Worm (Caenorhabditis elegans) whole organism, mixed stage, embryonic: ENCODE data around the gene ZC262.13.

ENCODE experiments used
- M03D4.4 ChIP-seq: sonication (generic microtip); optimal IDR thresholded peaks from 2 replicates; lab custom pipeline; 2017; ENCODE audit warnings: mild to moderate bottlenecking, missing genetic modification characterization, missing compliant biosample characterization
- bed-3 ChIP-seq: fragments of 200-800 bp; sonication (Bioruptor generic); optimal IDR thresholded peaks from 3 replicates; lab custom pipeline; 2018; ENCODE audit warnings: mild to moderate bottlenecking, missing genetic modification characterization, moderate library complexity, missing compliant biosample characterization
- blmp-1 ChIP-seq: fragments of 150-350 bp; optimal IDR thresholded peaks from 2 replicates; lab custom pipeline; 2014; ENCODE audit warnings: missing biosample characterization, missing genetic modification characterization
- ceh-39 ChIP-seq: fragments of 150-350 bp; optimal IDR thresholded peaks from 2 replicates; lab custom pipeline; 2014; ENCODE audit warnings: missing biosample characterization, missing genetic modification characterization
- ceh-43 ChIP-seq: fragments of 200-800 bp; sonication (Bioruptor generic); optimal IDR thresholded peaks from 2 replicates; lab custom pipeline; 2018; ENCODE audit warnings: mild to moderate bottlenecking, missing genetic modification characterization, moderate library complexity, missing compliant biosample characterization
- ces-1 ChIP-seq: fragments of 150-350 bp; optimal IDR thresholded peaks from 2 replicates; lab custom pipeline; 2014; ENCODE audit warnings: missing biosample characterization, missing genetic modification reagents, missing genetic modification characterization
- cnd-1 ChIP-seq: fragments of 200-800 bp; sonication (Bioruptor generic); optimal IDR thresholded peaks from 2 replicates; lab custom pipeline; 2018; ENCODE audit warnings: mild to moderate bottlenecking, missing genetic modification characterization, missing compliant biosample characterization
- drap-1 ChIP-seq: fragments of 200-800 bp; sonication (Bioruptor generic); optimal IDR thresholded peaks from 3 replicates; lab custom pipeline; 2018; ENCODE audit warnings: mild to moderate bottlenecking, missing genetic modification characterization, missing compliant biosample characterization
- elt-1 ChIP-seq: sonication (generic microtip); optimal IDR thresholded peaks from 2 replicates; lab custom pipeline; 2017; ENCODE audit warnings: missing genetic modification characterization, mild to moderate bottlenecking, missing compliant biosample characterization, antibody characterized with exemption, moderate library complexity, borderline replicate concordance; ENCODE audit not compliant: insufficient read depth
- elt-3 ChIP-seq: fragments of 150-350 bp; optimal IDR thresholded peaks from 2 replicates; lab custom pipeline; 2014; ENCODE audit warnings: missing biosample characterization, missing genetic modification characterization
- ham-2 ChIP-seq: fragments of 200-800 bp; sonication (Bioruptor generic); optimal IDR thresholded peaks from 2 replicates; lab custom pipeline; 2018; ENCODE audit warnings: mild to moderate bottlenecking, missing genetic modification characterization, missing compliant biosample characterization
- hlh-1 ChIP-seq: fragments of 150-350 bp; optimal IDR thresholded peaks from 2 replicates; lab custom pipeline; 2014; ENCODE audit warnings: missing biosample characterization, missing genetic modification reagents, missing genetic modification characterization
- lin-13 ChIP-seq: fragments of 150-350 bp; optimal IDR thresholded peaks from 2 replicates; lab custom pipeline; 2014; ENCODE audit warnings: missing biosample characterization, missing genetic modification characterization
- lin-32 ChIP-seq: fragments of 200-800 bp; sonication (Bioruptor generic); optimal IDR thresholded peaks from 2 replicates; lab custom pipeline; 2018; ENCODE audit warnings: mild to moderate bottlenecking, missing genetic modification characterization, missing compliant biosample characterization
- lsy-2 ChIP-seq: fragments of 150-350 bp; optimal IDR thresholded peaks from 2 replicates; lab custom pipeline; 2014; ENCODE audit warnings: missing biosample characterization, missing genetic modification characterization
- mab-5 ChIP-seq: fragments of 150-350 bp; optimal IDR thresholded peaks from 2 replicates; lab custom pipeline; 2014; ENCODE audit warnings: missing biosample characterization, missing genetic modification characterization
- mls-2 ChIP-seq: sonication (generic microtip); optimal IDR thresholded peaks from 2 replicates; lab custom pipeline; 2016; ENCODE audit warnings: mild to moderate bottlenecking, missing genetic modification characterization, moderate library complexity, missing compliant biosample characterization
- nhr-12 ChIP-seq: fragments of 150-350 bp; optimal IDR thresholded peaks from 2 replicates; lab custom pipeline; 2014; ENCODE audit warnings: missing biosample characterization, missing genetic modification characterization
- nhr-237 ChIP-seq: fragments of 150-350 bp; optimal IDR thresholded peaks from 2 replicates; lab custom pipeline; 2014; ENCODE audit warnings: missing biosample characterization, missing genetic modification characterization
- nhr-28 ChIP-seq: fragments of 150-350 bp; optimal IDR thresholded peaks from 2 replicates; lab custom pipeline; 2014; ENCODE audit warnings: missing biosample characterization, missing genetic modification characterization
- nhr-76 ChIP-seq: sonication (generic microtip); optimal IDR thresholded peaks from 2 replicates; lab custom pipeline; 2017; ENCODE audit warnings: missing biosample characterization, missing genetic modification characterization
- pha-4 ChIP-seq: fragments of 150-350 bp; optimal IDR thresholded peaks from 2 replicates; lab custom pipeline; 2018; ENCODE audit warnings: missing biosample characterization, missing genetic modification reagents, missing genetic modification characterization
- snpc-4 ChIP-seq: fragments of 150-350 bp; optimal IDR thresholded peaks from 2 replicates; lab custom pipeline; 2014; ENCODE audit warnings: missing biosample characterization, missing genetic modification characterization
- sptf-1 ChIP-seq: sonication (generic microtip); optimal IDR thresholded peaks from 2 replicates; lab custom pipeline; 2017; ENCODE audit warnings: mild to moderate bottlenecking, missing genetic modification characterization, moderate library complexity, missing compliant biosample characterization
- tbx-8 ChIP-seq: fragments of 200-800 bp; sonication (Bioruptor generic); optimal IDR thresholded peaks from 2 replicates; lab custom pipeline; 2018; ENCODE audit warnings: mild to moderate bottlenecking, missing genetic modification characterization, moderate library complexity, missing compliant biosample characterization
- unc-120 ChIP-seq: sonication (generic microtip); optimal IDR thresholded peaks from 2 replicates; lab custom pipeline; 2017; ENCODE audit warnings: missing genetic modification characterization, missing compliant biosample characterization; ENCODE audit not compliant: poor library complexity, severe bottlenecking
- unc-39 ChIP-seq: fragments of 150-350 bp; optimal IDR thresholded peaks from 2 replicates; lab custom pipeline; 2014; ENCODE audit warnings: missing biosample characterization, missing genetic modification characterization
- unc-62 ChIP-seq: fragments of 150-350 bp; optimal IDR thresholded peaks from 2 replicates; lab custom pipeline; 2014; ENCODE audit warnings: missing biosample characterization, missing genetic modification reagents, missing genetic modification characterization
- zip-8 ChIP-seq: fragments of 150-350 bp; optimal IDR thresholded peaks from 2 replicates; lab custom pipeline; 2014; ENCODE audit warnings: missing biosample characterization, missing genetic modification characterization
- ztf-11 ChIP-seq: fragments of 150-350 bp; optimal IDR thresholded peaks from 2 replicates; lab custom pipeline; 2014; ENCODE audit warnings: missing biosample characterization, missing genetic modification characterization

ZC262.13 gene

DNA sequence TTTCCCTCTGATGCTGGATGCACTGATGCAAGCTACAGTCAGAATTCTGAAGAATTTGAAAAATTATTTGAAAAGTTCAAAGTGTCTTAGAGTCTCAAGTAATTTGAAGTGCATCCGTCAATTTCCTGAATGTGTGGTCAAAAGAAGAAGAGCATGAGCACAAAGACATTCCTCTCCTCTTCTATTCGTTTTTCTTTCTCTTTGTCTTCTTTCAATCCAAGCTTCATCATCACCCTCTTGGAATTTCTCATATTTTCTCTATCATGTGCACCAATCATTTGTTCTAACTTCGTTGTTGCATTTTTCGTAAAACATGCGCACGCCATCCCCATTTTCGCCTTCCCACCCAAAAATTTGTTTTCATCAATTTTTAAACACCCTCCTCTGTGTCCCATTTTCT, 40.0 kb upstream of the ZC262.13 start:
- no peak for TF ChIP-seq blmp-1 (tag; lab: Kevin White, UChicago)
- TF ChIP-seq zip-8 (tag; lab: Kevin White, UChicago) = no peak
- TF ChIP-seq unc-39 (tag; lab: Kevin White, UChicago) = no peak
- TF ChIP-seq lin-13 (tag; lab: Kevin White, UChicago) = no peak
- no peak for TF ChIP-seq nhr-76
- TF ChIP-seq ces-1 (GFP tag; lab: Kevin White, UChicago) = peak; percentile 23
- no peak for TF ChIP-seq nhr-12
- no peak for TF ChIP-seq ceh-43 (GFP tag; lab: Kevin White, UChicago)
- TF ChIP-seq M03D4.4 (tag; lab: Kevin White, UChicago) = no peak
- TF ChIP-seq, all 35 proteins: peak for 1

DNA sequence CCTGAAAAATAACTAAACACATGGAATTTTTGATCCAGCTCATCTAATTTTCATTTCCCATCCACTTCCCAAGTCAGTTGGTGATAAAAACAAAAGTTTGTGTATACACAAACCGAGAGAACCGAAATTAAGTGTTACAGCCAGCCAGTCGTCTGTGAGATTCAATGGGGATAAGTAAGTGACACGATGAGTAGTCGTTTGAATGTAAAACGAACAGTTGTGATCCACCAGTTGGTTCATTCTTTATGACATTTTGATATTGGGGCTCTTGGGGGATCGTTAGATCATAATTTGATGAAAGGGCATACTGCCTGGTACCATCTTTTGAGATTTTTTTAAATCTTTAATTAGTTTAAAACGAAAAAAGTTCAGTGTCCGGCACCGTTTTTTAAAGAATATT, 39.2 kb upstream of the ZC262.13 start:
- TF ChIP-seq lin-32 (GFP tag; lab: Kevin White, UChicago) (no peak), lsy-2 (no peak), hlh-1 (tag; lab: Kevin White, UChicago) (peak; percentile 91), nhr-28 (tag; lab: Kevin White, UChicago) (no peak)

DNA sequence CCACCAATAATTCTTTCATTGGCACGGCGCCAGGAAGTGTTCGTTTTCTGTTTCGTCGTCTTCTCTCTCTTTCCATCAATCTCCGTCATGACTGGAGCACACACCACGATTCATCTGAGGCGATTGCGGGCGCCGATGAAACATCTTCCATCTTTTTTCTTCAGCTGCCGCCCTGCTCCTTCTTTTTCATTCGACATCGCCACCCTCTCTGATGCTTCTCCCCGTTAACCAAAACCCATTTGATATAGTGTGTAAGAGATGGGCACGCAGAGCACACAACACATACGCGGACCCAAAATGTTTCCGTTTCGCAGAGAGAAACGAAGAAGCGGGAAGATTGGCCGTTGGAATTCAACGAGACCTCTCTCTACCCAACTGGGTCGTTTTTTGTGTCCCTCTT, 38.5 kb upstream of the ZC262.13 start:
- peak; percentile 66 for TF ChIP-seq unc-120 (tag; lab: Kevin White, UChicago)
- no peak for TF ChIP-seq unc-39 (tag; lab: Kevin White, UChicago)
- peak; percentile 27 for TF ChIP-seq sptf-1
- TF ChIP-seq, all 35 proteins: peak for 2

DNA sequence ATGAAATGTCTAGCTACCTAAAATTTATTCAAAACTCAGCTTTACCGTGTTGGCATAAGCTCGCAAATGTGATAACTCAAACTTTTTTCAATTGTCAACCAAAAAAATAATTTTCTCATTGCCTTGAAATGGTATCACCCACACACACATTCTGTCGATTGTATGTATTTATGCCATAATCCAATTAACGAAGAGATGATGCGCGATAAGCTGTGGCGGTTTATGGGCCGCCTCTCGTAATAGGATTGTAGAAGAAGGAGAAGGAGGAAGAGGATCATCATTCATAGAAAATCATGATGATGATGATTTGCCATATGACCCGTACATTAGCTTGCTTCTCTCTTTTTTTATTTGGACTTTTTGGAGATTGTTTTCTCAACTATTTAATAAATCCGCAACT, 36.8 kb upstream of the ZC262.13 start:
- no peak for TF ChIP-seq nhr-12
- TF ChIP-seq zip-8 (tag; lab: Kevin White, UChicago) = no peak
- no peak for TF ChIP-seq M03D4.4 (tag; lab: Kevin White, UChicago)
- TF ChIP-seq ces-1 (GFP tag; lab: Kevin White, UChicago) = peak; percentile 95
- TF ChIP-seq pha-4 (tag; lab: Kevin White, UChicago) = no peak
- no peak for TF ChIP-seq mab-5 (tag; lab: Kevin White, UChicago)
- TF ChIP-seq tbx-8 (GFP tag; lab: Kevin White, UChicago) = no peak
- TF ChIP-seq nhr-237 = no peak
- TF ChIP-seq cnd-1 (tag; lab: Kevin White, UChicago) = no peak
- peak; percentile 43 for TF ChIP-seq elt-1 (tag; lab: Kevin White, UChicago)

DNA sequence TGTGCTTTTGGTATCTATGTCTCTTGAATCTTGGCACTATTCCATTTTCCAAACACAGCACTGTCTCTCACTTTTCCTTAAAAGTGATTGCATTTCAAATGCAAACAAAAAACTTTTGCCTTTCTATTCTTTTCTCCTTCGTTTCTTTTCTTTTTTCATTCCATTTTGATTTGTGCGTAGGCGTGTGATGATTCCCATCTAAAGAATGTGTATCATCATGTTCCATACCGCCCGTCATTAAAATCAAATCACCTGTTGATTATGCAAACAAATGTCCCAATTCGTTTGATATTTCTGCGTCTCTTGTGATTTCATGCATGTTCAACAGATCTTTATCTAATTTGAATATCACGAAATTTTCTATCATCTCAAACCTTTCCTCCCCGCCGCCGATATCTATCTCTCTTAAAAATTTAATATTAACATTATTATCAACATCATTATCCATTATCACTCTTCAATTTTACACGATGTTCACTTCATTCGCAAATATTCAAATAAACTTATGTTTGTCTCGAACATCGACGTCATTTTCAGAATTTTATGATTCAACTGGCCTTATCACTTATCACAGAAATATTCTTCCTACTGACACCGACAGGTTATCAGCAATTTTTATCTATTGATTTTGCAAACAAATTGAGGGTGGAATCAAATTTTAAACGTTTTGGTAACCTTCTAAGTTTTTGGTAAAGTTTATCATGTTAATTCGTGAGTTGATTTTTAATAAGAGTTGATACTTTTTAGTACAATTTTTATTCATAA, 34.6 kb upstream of the ZC262.13 start:
- no peak for TF ChIP-seq mls-2 (tag; lab: Kevin White, UChicago)
- TF ChIP-seq sptf-1 = no peak
- no peak for TF ChIP-seq unc-120 (tag; lab: Kevin White, UChicago)
- no peak for TF ChIP-seq lin-32 (GFP tag; lab: Kevin White, UChicago)
- peak; percentile 22 for TF ChIP-seq elt-3 (tag; lab: Kevin White, UChicago)
- no peak for TF ChIP-seq M03D4.4 (tag; lab: Kevin White, UChicago)
- TF ChIP-seq nhr-12 = no peak
- TF ChIP-seq tbx-8 (GFP tag; lab: Kevin White, UChicago) = no peak
- peak; percentile 11 for TF ChIP-seq unc-62 (GFP tag; lab: Kevin White, UChicago)
- no peak for TF ChIP-seq mab-5 (tag; lab: Kevin White, UChicago)
- no peak for TF ChIP-seq nhr-28 (tag; lab: Kevin White, UChicago)
- peak; percentile 11 for TF ChIP-seq elt-1 (tag; lab: Kevin White, UChicago)
- no peak for TF ChIP-seq cnd-1 (tag; lab: Kevin White, UChicago)
- TF ChIP-seq nhr-237 = no peak
- TF ChIP-seq blmp-1 (tag; lab: Kevin White, UChicago) = no peak
- TF ChIP-seq ceh-43 (GFP tag; lab: Kevin White, UChicago) = no peak
- no peak for TF ChIP-seq zip-8 (tag; lab: Kevin White, UChicago)
- TF ChIP-seq lsy-2 = no peak

DNA sequence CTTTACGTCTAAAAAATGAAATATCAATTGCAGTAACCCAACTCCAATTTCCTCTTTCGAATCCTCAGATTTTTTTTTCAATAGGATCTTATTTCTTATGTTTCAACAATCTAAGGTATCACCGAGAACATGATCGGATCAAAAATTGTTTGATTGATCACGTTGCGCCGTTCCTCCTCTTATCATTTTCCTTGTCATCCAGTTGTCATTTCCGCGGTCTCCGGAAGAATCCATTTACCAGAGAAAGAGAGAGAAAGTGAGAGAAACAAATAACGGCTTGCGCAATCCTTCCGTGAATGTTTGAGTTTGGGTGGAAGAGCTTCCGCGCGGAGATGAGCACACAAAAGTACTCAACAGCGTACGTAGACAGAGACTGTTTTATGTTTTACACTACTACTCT, 32.8 kb upstream of the ZC262.13 start:
- TF ChIP-seq ztf-11 (tag; lab: Kevin White, UChicago) (no peak), pha-4 (tag; lab: Kevin White, UChicago) (no peak), hlh-1 (tag; lab: Kevin White, UChicago) (no peak), ceh-39 (no peak), cnd-1 (tag; lab: Kevin White, UChicago) (no peak), blmp-1 (tag; lab: Kevin White, UChicago) (peak; percentile 44), ceh-43 (GFP tag; lab: Kevin White, UChicago) (no peak), bed-3 (GFP tag; lab: Kevin White, UChicago) (no peak), snpc-4 (tag; lab: Kevin White, UChicago) (no peak), zip-8 (tag; lab: Kevin White, UChicago) (peak; percentile 13), ces-1 (GFP tag; lab: Kevin White, UChicago) (no peak), unc-39 (tag; lab: Kevin White, UChicago) (no peak), ham-2 (GFP tag; lab: Kevin White, UChicago) (no peak), lin-32 (GFP tag; lab: Kevin White, UChicago) (no peak), nhr-28 (tag; lab: Kevin White, UChicago) (no peak), mls-2 (tag; lab: Kevin White, UChicago) (no peak), unc-62 (GFP tag; lab: Kevin White, UChicago) (peak; percentile 77), drap-1 (GFP tag; lab: Kevin White, UChicago) (no peak), nhr-237 (no peak), M03D4.4 (tag; lab: Kevin White, UChicago) (no peak), lsy-2 (no peak)
